Fruit fly (Drosophila melanogaster) Kc167 (cell line): Measurements from ENCODE around the gene Gr92a.

Experiments used
- Myc ChIP-seq: fragments of >200 bp; optimal IDR thresholded peaks from 2 replicates; lab custom pipeline; 2017; ENCODE audit warnings: missing external identifiers
- Sin3A ChIP-seq: fragments of >200 bp; optimal IDR thresholded peaks from 2 replicates; lab custom pipeline; 2018; ENCODE audit warnings: missing external identifiers
- h ChIP-seq: fragments of >200 bp; optimal IDR thresholded peaks from 3 replicates; lab custom pipeline; 2018; ENCODE audit warnings: missing external identifiers
- insv ChIP-seq: fragments of >200 bp; optimal IDR thresholded peaks from 3 replicates; lab custom pipeline; 2018; ENCODE audit warnings: missing external identifiers
- psq ChIP-seq: fragments of >200 bp; optimal IDR thresholded peaks from 2 replicates; lab custom pipeline; 2017; ENCODE audit warnings: missing external identifiers
- ttk ChIP-seq: sonication (Bioruptor generic); optimal IDR thresholded peaks from 2 replicates; lab custom pipeline; 2017; ENCODE audit warnings: missing external identifiers

dm6 chr3R:20169135-20169534, 48.3 kb downstream of the Gr92a start, which contains the start of gene CG5023:
- TF ChIP-seq ttk (no peak), h (lab: Kevin White, UChicago) (no peak), Sin3A (lab: Kevin White, UChicago) (no peak), Myc (lab: Kevin White, UChicago) (no peak), psq (lab: Kevin White, UChicago) (no peak), insv (lab: Kevin White, UChicago) (no peak)
